Fruit fly (Drosophila melanogaster) S2 (cell line): ENCODE data around the gene Svil.

Experiments used
- CG8478 ChIP-seq: fragments of >200 bp; optimal IDR thresholded peaks from 2 replicates; lab custom pipeline; 2018
- CTCF ChIP-seq, 2 experiments: fragments of >200 bp; optimal IDR thresholded peaks; 2 replicates each; lab custom pipeline; 2018

Svil gene

DNA sequence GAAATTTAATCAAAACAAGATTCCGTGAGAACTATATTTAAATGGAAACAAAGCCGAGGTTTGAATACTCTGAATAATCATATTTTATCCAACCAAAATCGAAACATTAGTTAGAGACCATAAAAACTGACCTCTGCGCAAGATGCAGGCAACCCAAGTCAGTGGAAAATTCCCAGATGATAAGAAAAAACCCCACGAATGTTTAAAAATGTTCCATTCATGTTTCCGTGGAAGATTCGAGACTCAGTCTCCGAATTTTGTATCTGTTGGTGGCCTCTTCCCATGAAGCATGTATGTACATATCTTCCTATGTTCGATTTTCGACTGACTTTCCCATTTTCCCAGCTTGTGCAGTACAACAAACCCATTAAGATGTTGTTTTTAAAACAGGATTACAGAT is 127.3 kb downstream of the Svil start:
- TF ChIP-seq CG8478 (lab: Kevin White, UChicago) (no peak), CTCF (optimal IDR thresholded peaks at IDR 0.05; lab: Kevin White, UChicago) (no peak)

DNA sequence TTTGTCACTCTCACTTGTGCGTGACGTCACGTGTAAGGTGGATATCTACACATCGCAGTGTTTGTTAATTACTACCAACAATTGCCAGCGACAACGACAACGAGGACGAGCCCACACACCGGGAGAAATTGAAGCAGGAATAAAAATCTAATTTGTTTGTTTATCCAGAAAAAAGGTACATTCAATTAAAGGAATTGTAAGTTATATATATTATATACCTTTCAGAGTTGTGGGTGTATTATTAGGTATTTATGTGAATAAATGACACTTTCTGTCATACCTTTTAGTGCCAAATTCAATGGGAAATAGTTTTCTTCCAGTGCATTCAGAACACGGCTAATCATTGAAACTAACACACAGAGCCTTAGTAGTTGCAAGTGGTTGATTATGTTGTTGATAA is 137.7 kb downstream of the Svil start:
- TF ChIP-seq CG8478 (lab: Kevin White, UChicago): no peak
- TF ChIP-seq CTCF (optimal IDR thresholded peaks at IDR 0.05; lab: Kevin White, UChicago): no peak

DNA sequence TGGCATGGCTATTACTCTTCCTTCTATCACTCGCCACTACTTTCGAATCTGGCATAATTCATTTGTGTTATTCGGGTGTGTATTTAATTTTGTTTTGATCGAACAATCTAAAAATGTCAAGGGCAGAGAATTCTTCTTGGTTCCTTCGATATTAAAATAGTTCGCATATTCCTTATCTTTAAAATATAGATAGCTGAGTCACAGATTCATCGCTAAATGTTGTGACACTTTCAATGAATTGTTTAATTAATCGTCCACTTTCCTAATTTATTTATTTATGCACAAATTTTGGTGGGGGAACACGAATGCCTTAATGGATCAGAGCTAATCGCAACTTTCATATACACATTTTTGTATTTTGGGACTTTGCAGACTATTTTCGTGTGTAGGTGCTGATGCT is 149.4 kb downstream of the Svil start, which contains the start of gene CG32295:
Gene CG32295 (minus strand): TSS at position 101 of the 400 bp plus-strand sequence.
- TF ChIP-seq CG8478 (lab: Kevin White, UChicago): no peak
- TF ChIP-seq CTCF (optimal IDR thresholded peaks at IDR 0.05; lab: Kevin White, UChicago): no peak

DNA sequence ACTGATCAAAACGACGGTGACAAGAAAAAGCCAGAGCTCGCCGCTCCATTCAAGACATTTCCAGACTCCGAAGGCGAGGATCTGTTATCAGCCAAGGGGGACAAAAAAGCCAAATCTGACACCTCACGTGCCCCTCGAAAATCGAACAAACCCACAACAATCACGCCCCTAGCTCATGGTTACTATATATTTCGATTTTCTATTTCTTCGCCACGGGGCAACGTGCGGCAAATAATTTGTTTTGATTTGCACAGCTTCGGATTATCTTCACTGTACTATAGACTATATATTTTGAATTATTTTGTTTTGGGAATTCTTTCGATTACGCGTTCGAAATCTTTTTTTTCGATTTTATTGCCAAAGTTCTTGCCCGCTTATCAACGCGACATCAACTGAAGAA is 152.6 kb downstream of the Svil start:
- no peak for TF ChIP-seq CG8478 (lab: Kevin White, UChicago)
- no peak for TF ChIP-seq CTCF (optimal IDR thresholded peaks at IDR 0.05; lab: Kevin White, UChicago)

DNA sequence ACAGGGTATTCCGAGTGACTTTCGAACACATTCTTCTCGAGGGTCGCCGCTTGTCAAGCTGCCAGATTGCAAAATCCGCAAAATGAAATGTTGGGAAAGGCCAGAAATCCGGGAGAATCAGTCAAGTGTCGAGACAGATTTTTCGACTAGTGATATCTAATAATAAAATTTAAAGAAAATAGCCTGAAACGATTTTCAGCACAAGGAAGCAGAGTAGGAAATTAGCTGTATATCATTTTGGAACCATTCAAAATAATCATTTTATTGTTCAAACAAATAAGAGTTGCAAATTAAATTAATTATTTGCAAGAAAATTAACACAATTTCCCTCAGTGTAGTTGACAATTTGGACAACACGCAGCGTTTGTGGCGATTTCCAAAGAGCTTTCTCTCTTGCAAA is 153.2 kb downstream of the Svil start:
- TF ChIP-seq CG8478 (lab: Kevin White, UChicago): no peak

DNA sequence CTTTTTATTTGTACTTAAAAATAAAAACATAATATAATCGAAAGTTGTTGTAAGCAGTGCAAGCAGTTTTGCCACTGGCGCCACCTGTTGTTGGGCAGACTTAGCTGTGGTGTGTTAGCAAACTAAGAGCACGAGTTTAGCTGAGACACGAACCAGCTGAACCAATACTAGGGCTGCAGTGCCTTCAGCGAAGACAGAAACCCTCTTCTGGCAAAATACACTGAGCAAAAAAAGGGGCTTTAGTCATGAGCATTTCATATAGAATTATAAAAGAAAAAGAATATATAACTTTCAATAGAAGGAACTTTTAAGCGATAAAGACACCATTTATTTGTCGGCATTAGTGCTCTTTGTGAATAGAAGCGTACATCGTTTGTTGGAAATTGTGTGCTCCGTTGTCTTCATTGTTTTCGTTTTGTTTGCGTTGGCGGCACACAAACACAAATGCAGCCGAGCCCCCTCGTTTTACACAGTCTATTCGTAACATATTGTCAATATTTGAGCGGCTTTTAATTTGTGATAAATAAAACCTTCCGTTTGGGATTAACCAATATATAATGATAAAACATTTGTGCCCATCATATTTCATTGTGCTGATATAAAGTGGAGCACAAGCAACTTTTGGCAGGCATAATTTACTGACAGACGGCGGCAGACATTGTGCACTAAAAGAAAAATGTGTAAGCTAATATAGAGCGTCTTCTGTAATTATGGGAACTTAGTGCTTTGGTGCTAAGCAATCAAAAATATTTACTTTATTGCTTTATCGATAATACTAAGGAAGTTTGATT is 154.1 kb downstream of the Svil start:
- peak; percentile 6 for TF ChIP-seq CG8478 (lab: Kevin White, UChicago)
- TF ChIP-seq CTCF (optimal IDR thresholded peaks at IDR 0.05; lab: Kevin White, UChicago): peak; percentile 94 to 98

DNA sequence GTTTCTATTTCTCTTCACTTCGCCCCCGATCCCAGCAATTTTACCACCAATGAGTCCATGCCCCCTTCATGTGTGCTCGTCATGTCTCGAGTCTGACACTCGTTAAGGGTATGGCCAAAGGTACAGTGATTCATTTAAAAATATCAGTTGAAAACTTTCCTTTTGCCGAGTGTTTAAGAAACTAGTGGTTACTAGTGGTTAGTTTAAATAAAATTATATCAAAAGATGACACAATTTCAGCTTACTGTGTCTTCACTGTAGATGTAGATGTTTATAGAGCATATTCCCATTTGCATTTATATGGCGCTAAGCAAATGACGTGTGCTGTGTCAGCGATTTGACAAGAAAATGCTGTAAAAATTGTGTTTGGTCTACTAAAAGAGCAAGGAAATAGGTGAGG is 154.9 kb downstream of the Svil start:
- TF ChIP-seq CTCF (optimal IDR thresholded peaks at IDR 0.05; lab: Kevin White, UChicago): no peak
- TF ChIP-seq CG8478 (lab: Kevin White, UChicago): no peak

DNA sequence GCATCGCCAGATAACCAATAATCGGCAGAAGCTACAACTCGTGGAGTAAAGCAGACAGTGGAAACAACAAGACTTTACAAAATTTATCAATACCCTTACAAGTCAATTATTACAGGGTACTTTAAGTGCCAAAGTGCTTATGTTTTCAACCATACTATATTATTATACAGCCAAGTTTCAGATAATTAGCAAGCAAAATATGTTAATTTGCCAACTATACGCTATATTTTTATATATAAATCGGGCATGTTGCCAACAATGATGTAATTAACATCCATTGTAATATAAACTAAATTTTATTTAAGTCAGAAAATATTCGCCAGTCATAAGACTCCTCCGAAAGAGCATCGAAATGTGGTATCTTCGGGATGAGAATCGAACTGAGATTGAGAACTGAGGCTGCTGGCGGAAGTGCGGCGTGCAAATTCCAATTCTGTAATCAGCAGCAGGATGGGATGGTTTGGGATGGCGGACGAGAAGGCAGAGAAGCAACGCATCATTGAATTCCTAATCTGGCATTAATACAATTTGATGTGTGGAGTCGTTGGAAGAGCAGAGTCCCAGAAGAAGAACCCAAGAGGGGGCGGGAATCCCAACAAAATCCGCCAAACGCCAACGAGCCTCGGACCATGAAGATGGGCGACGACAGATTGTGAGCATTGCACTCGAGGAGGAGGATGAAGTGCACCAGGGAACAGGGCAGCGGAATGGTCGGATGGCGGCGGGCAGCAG is 155.7 kb downstream of the Svil start:
- TF ChIP-seq CG8478 (lab: Kevin White, UChicago) (no peak), CTCF (optimal IDR thresholded peaks at IDR 0.05; lab: Kevin White, UChicago) (no peak)

DNA sequence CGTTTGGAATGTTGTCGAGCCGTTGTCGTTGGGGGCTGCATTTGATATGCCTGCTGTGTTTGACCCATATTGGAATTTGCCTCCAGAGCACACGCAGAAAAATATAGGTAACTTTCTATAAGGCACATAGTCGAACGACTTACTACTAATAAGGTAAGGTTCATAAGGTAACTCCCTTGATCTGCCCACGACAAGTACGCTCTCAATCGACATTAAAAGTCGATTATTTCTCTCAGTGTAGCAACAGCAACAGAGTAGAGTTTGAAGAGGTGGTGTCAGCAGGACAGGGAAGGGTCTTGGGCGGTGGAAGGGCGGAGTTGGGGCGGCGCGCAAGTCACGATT is 156.2 kb downstream of the Svil start:
- no peak for TF ChIP-seq CG8478 (lab: Kevin White, UChicago)
- no peak for TF ChIP-seq CTCF (optimal IDR thresholded peaks at IDR 0.05; lab: Kevin White, UChicago)

DNA sequence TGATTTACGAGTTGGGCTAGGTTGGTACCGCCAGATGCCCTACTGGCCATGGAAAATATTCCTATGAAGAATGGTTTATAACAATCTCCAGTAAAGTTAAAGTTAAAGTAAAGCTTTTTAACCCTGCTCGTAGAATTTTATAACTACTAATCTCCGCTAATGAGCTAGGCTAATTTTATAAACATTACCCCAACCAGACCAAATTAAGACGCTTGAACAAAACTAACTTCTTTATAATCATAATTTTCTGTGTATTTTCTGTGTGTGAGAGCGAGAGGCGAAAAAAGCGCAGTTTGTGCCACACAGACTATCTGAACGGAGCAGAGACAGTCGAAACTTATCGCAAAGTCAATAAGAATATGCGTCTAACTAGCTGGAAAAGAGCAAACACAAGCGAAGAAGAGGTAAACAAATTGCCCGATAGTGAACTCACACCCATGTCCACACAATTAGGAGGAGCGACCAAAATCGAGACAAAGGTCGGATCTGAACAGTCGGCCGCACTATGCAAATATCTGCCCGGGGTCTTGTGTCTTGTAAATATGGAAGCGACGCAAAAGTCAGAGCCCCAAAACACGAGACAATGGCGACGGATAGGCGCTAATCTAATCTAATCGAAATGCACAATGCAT is 159.6 kb downstream of the Svil start:
- TF ChIP-seq CG8478 (lab: Kevin White, UChicago): no peak
- TF ChIP-seq CTCF (optimal IDR thresholded peaks at IDR 0.05; lab: Kevin White, UChicago): no peak

DNA sequence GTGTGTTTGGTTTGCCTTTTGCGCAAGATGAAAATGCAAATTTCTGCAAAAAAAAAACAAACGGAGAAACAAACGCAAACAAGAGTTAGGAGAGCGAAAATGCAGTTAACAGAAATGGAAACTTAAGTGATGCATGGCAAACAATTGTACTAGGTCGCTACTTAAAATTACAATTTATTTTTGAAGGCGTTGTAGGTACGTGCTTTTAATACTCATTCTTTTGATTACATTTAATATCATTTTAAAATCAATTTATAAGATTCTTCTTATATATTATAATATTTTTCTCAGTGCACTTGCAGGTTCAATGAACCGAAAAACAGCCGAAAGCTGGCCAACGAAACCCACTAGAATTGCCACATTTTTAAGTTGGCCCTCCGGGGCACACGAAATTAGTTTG is 163.9 kb downstream of the Svil start:
- TF ChIP-seq CTCF (optimal IDR thresholded peaks at IDR 0.05; lab: Kevin White, UChicago) (no peak), CG8478 (lab: Kevin White, UChicago) (no peak)

DNA sequence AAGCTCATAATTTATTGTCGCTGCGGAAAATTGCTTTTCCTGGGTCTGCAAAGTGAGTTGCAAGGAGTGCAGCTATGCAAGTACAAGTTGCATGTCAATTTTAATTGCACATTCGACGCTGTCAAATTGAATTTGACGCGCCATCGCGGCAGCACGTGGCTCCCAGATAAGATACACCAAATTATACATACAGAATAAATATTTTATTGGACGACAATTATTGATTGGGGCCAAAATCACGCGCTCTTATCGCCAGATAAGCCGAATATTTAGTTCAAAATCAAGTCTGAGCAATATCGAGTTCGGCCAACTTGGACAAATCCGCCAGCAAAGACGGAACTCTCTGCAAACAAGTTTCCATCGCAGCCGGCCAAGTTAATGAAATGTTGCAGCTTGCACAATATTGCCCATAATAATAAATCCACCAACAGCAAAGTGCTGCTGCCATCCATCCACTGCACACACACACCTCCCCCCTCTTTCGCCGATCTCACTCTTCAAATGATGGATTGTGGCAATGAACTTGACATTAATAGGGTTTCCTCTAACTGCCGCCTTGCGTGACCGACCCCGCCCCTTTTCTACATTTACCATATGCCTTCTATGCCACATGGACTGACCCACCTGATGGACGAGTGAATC is 167.1 kb downstream of the Svil start:
- no peak for TF ChIP-seq CG8478 (lab: Kevin White, UChicago)
- TF ChIP-seq CTCF (optimal IDR thresholded peaks at IDR 0.05; lab: Kevin White, UChicago): no peak

DNA sequence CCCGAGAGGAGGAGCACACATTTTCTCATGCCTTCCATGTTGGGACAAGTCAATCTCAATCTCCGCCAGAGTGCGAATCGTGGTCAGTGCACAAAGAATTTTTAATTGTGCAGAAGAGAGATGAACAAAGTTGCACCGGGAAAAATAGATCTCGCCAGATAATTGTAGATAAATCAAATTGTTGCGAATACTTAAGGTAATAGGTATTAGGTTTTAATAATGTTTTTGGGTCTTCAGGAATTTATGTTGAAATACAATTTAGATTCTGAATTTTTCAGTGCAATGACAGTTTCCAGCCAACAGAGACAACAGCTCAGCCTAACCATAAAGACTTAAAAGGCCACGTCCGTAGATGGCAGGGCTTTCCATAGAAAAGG is 167.6 kb downstream of the Svil start:
- TF ChIP-seq CG8478 (lab: Kevin White, UChicago) (no peak), CTCF (optimal IDR thresholded peaks at IDR 0.05; lab: Kevin White, UChicago) (no peak)

DNA sequence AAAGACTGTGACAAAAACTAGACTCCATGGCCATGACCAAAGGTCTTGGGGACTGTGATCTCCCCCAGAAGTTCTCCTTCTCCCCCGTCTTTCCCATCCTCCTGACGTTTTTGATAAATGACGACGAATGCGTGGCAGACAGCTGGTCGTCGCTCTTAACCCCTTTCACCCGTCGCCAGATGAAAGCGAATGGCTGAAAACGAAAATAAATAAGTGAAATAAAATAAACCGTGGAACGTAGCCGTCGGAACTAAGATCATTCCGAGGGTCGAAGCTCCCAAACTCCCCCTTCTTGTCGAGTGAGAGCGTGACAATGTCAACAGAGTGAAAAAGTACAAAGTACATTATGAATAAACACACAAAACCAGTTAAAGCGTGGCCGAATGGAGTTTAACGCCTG is 168.5 kb downstream of the Svil start:
- TF ChIP-seq CTCF (optimal IDR thresholded peaks at IDR 0.05; lab: Kevin White, UChicago): no peak
